Fruit fly (Drosophila melanogaster) whole organism, embryonic: Measurements from ENCODE around the gene CG1622.

ENCODE experiments used
- C15 ChIP-seq: fragments of 200-800 bp; sonication (Bioruptor generic); IDR thresholded peaks from 3 replicates; pipeline ENCODE4 v1.3.6; 2022; ENCODE audit warnings: missing biosample characterization, missing genetic modification characterization
- CG2116 ChIP-seq: fragments of 200-800 bp; sonication (Bioruptor generic); optimal IDR thresholded peaks from 3 replicates; lab custom pipeline; 2018; ENCODE audit warnings: missing biosample characterization, mild to moderate bottlenecking, missing genetic modification characterization
- CG2889 ChIP-seq: fragments of 200-800 bp; sonication (Bioruptor generic); IDR thresholded peaks from 3 replicates; pipeline ENCODE4 v1.3.6; 2022; ENCODE audit warnings: missing biosample characterization, missing genetic modification characterization
- Hsf ChIP-seq: fragments of 200-800 bp; sonication (Bioruptor generic); optimal IDR thresholded peaks from 3 replicates; lab custom pipeline; 2016; ENCODE audit warnings: missing biosample characterization, missing genetic modification characterization
- kni ChIP-seq: fragments of 200-800 bp; sonication (Bioruptor generic); optimal IDR thresholded peaks from 3 replicates; lab custom pipeline; 2017; ENCODE audit warnings: mild to moderate bottlenecking, missing biosample characterization, missing genetic modification reagents, missing genetic modification characterization
- sens ChIP-seq: fragments of 200-800 bp; sonication (Bioruptor generic); peaks from one replicate; lab custom pipeline; 2016; ENCODE audit warnings: missing biosample characterization, missing genetic modification characterization

- TF ChIP-seq Hsf (no peak), CG2116 (no peak), CG2889 (no peak), C15 (GFP tag; lab: Robert Waterston, UW) (no peak), sens (GFP tag; lab: Kevin White, UChicago) (no peak), kni (GFP tag; lab: Kevin White, UChicago) (no peak)
Observed at dm6 chrX:13346998-13347397, 50.1 kb downstream of the CG1622 start.
